Fruit fly (Drosophila melanogaster) whole organism, wandering third instar larva: ENCODE measurements around the gene CG32547.

Experiments
- CG32264 ChIP-seq: fragments of 200-800 bp; sonication (Bioruptor generic); optimal IDR thresholded peaks from 2 replicates; lab custom pipeline; 2016; ENCODE audit warnings: missing biosample characterization, missing genetic modification characterization
- CrebA ChIP-seq: fragments of 200-800 bp; sonication (Bioruptor generic); optimal IDR thresholded peaks from 2 replicates; lab custom pipeline; 2016; ENCODE audit warnings: missing biosample characterization, mild to moderate bottlenecking, missing genetic modification characterization, borderline replicate concordance
- Dfd ChIP-seq: fragments of >200 bp; optimal IDR thresholded peaks from 2 replicates; lab custom pipeline; 2017; ENCODE audit warnings: missing biosample characterization, missing genetic modification characterization
- Myc ChIP-seq: fragments of >200 bp; optimal IDR thresholded peaks from 2 replicates; lab custom pipeline; 2017
- br ChIP-seq: fragments of 200-800 bp; sonication (Bioruptor generic); optimal IDR thresholded peaks from 2 replicates; lab custom pipeline; 2016; ENCODE audit warnings: missing biosample characterization, missing genetic modification characterization
- brk ChIP-seq: fragments of 200-800 bp; sonication (Bioruptor generic); optimal IDR thresholded peaks from 2 replicates; lab custom pipeline; 2016; ENCODE audit warnings: missing biosample characterization, mild to moderate bottlenecking, missing genetic modification characterization
- dsf ChIP-seq: sonication (Bioruptor generic); optimal IDR thresholded peaks from 2 replicates; lab custom pipeline; 2016; ENCODE audit warnings: missing biosample characterization, missing genetic modification characterization, borderline replicate concordance
- psq ChIP-seq: fragments of 200-800 bp; sonication (Bioruptor generic); optimal IDR thresholded peaks from 3 replicates; lab custom pipeline; 2017; ENCODE audit warnings: missing biosample characterization, mild to moderate bottlenecking, missing genetic modification characterization, moderate library complexity
- usp ChIP-seq: fragments of >200 bp; optimal IDR thresholded peaks from 2 replicates; lab custom pipeline; 2017; ENCODE audit warnings: missing biosample characterization, missing genetic modification characterization

- TF ChIP-seq brk (no peak), psq (GFP tag; lab: Kevin White, UChicago) (no peak), Dfd (GFP tag; lab: Kevin White, UChicago) (no peak), dsf (GFP tag; lab: Kevin White, UChicago) (no peak), CrebA (GFP tag; lab: Kevin White, UChicago) (no peak), usp (GFP tag; lab: Kevin White, UChicago) (no peak), br (GFP tag; lab: Kevin White, UChicago) (no peak), Myc (lab: Kevin White, UChicago) (no peak), CG32264 (GFP tag; lab: Kevin White, UChicago) (no peak)
These were observed 43.3 kb upstream of the CG32547 start, which contains the start of gene CG6481 for dm6 chrX:18522395-18523104.
